Worm (Caenorhabditis elegans) whole organism, young adult: ENCODE data around the gene lido-16.

ENCODE experiments used
- Y56A3A.18 ChIP-seq: fragments of 200-800 bp; sonication (Bioruptor generic); IDR thresholded peaks from 2 replicates; pipeline ENCODE4 v1.3.6; 2022; ENCODE audit warnings: missing genetic modification reagents, missing genetic modification characterization, missing compliant biosample characterization
- ceh-100 ChIP-seq: fragments of 200-800 bp; sonication (Bioruptor generic); IDR thresholded peaks from 2 replicates; pipeline ENCODE4 v1.3.6; 2022; ENCODE audit warnings: missing genetic modification reagents, missing genetic modification characterization, missing compliant biosample characterization
- die-1 ChIP-seq: sonication (generic microtip); optimal IDR thresholded peaks from 2 replicates; lab custom pipeline; 2016; ENCODE audit warnings: missing genotype, mild to moderate bottlenecking, missing genetic modification characterization, missing compliant biosample characterization
- ets-4 ChIP-seq: fragments of 200-800 bp; sonication (Bioruptor generic); optimal IDR thresholded peaks from 2 replicates; lab custom pipeline; 2018; ENCODE audit warnings: mild to moderate bottlenecking, missing genetic modification characterization, missing compliant biosample characterization
- hmg-1.2 ChIP-seq: fragments of 200-800 bp; sonication (Bioruptor generic); IDR thresholded peaks from 2 replicates; pipeline ENCODE4 v1.3.6; 2022; ENCODE audit warnings: missing genetic modification reagents, missing genetic modification characterization, missing compliant biosample characterization
- hrde-1 ChIP-seq: sonication (generic microtip); optimal IDR thresholded peaks from 2 replicates; lab custom pipeline; 2016; ENCODE audit warnings: missing genetic modification characterization, mild to moderate bottlenecking, missing compliant biosample characterization, moderate library complexity, missing genotype, missing genetic modification reagents, borderline replicate concordance
- nfya-1 ChIP-seq: sonication (generic microtip); optimal IDR thresholded peaks from 2 replicates; lab custom pipeline; 2017; ENCODE audit warnings: antibody characterized with exemption, missing compliant biosample characterization, missing genetic modification characterization, borderline replicate concordance; ENCODE audit not compliant: insufficient read depth
- ztf-3 ChIP-seq: fragments of 200-800 bp; sonication (Bioruptor generic); optimal IDR thresholded peaks from 2 replicates; lab custom pipeline; 2018; ENCODE audit warnings: mild to moderate bottlenecking, missing genetic modification characterization, missing compliant biosample characterization

- TF ChIP-seq hrde-1, result no peak
- TF ChIP-seq ets-4 (GFP tag; lab: Kevin White, UChicago), result no peak
- no peak for TF ChIP-seq Y56A3A.18 (GFP tag; lab: Robert Waterston, UW)
- TF ChIP-seq ztf-3, result no peak
- no peak for TF ChIP-seq hmg-1.2
- no peak for TF ChIP-seq ceh-100 (GFP tag; lab: Robert Waterston, UW)
- TF ChIP-seq die-1 (tag; lab: Kevin White, UChicago), result no peak
- no peak for TF ChIP-seq nfya-1 (tag; lab: Kevin White, UChicago)
Measured at ce11 chrII:6499067-6499466, 14.3 kb upstream of the lido-16 start, which contains the start of gene twk-49.
